Worm (Caenorhabditis elegans) whole organism, mixed stage, embryonic: Measurements from ENCODE around the gene T04B8.1.

Source experiments
- elt-1 ChIP-seq: sonication (generic microtip); optimal IDR thresholded peaks from 2 replicates; lab custom pipeline; 2017; ENCODE audit warnings: missing genetic modification characterization, mild to moderate bottlenecking, missing compliant biosample characterization, antibody characterized with exemption, moderate library complexity, borderline replicate concordance; ENCODE audit not compliant: insufficient read depth
- lin-13 ChIP-seq: fragments of 150-350 bp; optimal IDR thresholded peaks from 2 replicates; lab custom pipeline; 2014; ENCODE audit warnings: missing biosample characterization, missing genetic modification characterization
- mep-1 ChIP-seq: fragments of 150-350 bp; optimal IDR thresholded peaks from 2 replicates; lab custom pipeline; 2017; ENCODE audit warnings: missing biosample characterization, missing genetic modification reagents, missing genetic modification characterization, inconsistent platforms
- nhr-237 ChIP-seq: fragments of 150-350 bp; optimal IDR thresholded peaks from 2 replicates; lab custom pipeline; 2014; ENCODE audit warnings: missing biosample characterization, missing genetic modification characterization
- nhr-76 ChIP-seq: sonication (generic microtip); optimal IDR thresholded peaks from 2 replicates; lab custom pipeline; 2017; ENCODE audit warnings: missing biosample characterization, missing genetic modification characterization
- pha-4 ChIP-seq: fragments of 150-350 bp; optimal IDR thresholded peaks from 2 replicates; lab custom pipeline; 2018; ENCODE audit warnings: missing biosample characterization, missing genetic modification reagents, missing genetic modification characterization
- sem-2 ChIP-seq: fragments of 200-800 bp; sonication (Bioruptor generic); optimal IDR thresholded peaks from 2 replicates; lab custom pipeline; 2018; ENCODE audit warnings: mild to moderate bottlenecking, missing genetic modification characterization, missing compliant biosample characterization
- sptf-1 ChIP-seq: sonication (generic microtip); optimal IDR thresholded peaks from 2 replicates; lab custom pipeline; 2017; ENCODE audit warnings: mild to moderate bottlenecking, missing genetic modification characterization, moderate library complexity, missing compliant biosample characterization
- tbx-8 ChIP-seq: fragments of 200-800 bp; sonication (Bioruptor generic); optimal IDR thresholded peaks from 2 replicates; lab custom pipeline; 2018; ENCODE audit warnings: mild to moderate bottlenecking, missing genetic modification characterization, moderate library complexity, missing compliant biosample characterization
- unc-39 ChIP-seq: fragments of 150-350 bp; optimal IDR thresholded peaks from 2 replicates; lab custom pipeline; 2014; ENCODE audit warnings: missing biosample characterization, missing genetic modification characterization

ce11 chrII:605267-605666, 28.8 kb upstream of the T04B8.1 start, which contains the start of gene W04H10.2:
- TF ChIP-seq nhr-76: no peak
- TF ChIP-seq tbx-8 (GFP tag; lab: Kevin White, UChicago): no peak
- no peak for TF ChIP-seq pha-4
- no peak for TF ChIP-seq unc-39 (tag; lab: Kevin White, UChicago)
- TF ChIP-seq nhr-237 (tag; lab: Kevin White, UChicago): no peak
- TF ChIP-seq sem-2 (GFP tag; lab: Kevin White, UChicago): no peak
- TF ChIP-seq sptf-1 (tag; lab: Kevin White, UChicago): no peak
- TF ChIP-seq elt-1 (tag; lab: Kevin White, UChicago): no peak
- no peak for TF ChIP-seq lin-13 (tag; lab: Kevin White, UChicago)
- no peak for TF ChIP-seq mep-1 (tag; lab: Kevin White, UChicago)
